Worm (Caenorhabditis elegans): ENCODE results near the gene pgph-2.

The pgph-2 gene

DNA sequence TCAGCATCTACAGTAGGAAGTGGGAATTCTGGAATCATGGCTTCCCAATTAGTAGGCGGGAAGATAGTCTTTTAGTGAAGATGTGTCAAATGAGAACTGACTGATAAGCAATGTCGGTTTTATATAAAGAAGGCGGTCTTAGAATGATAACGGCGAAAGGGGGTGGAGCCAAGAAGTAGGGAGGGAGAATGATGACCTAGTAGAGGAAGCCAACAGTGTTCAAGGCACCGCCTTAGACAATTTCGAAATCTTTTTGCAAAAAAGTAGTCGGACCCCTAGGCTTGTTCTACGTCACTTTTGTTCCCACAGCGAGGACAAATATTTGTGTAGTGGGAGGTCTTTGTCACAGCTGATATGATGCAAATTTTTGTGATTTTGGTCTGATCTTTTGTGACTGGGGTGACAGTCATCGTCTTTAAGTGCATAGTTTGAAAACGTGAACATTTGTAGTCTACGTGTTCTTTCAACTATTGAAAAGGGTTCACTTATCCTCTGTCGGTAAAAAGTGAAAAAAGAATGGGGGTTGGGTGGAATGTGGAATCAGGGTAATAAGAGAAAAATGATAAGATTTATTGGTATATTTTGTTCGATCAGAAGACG is 48.2 kb downstream of the pgph-2 start, which contains the start of gene ZC250.4:
Gene ZC250.4, minus strand, starts transcription at position 78 of the 600 bp plus-strand sequence.
- TF ChIP-seq pes-1 (GFP tag; IDR thresholded peaks at IDR 0.05): no peak
- TF ChIP-seq tbx-11 (GFP tag; IDR thresholded peaks at IDR 0.05): no peak
- no peak for TF ChIP-seq tbx-37 (GFP tag; conservative IDR thresholded peaks at IDR 0.05)
- no peak for TF ChIP-seq B0310.2 (tag; optimal IDR thresholded peaks at IDR 0.05)
- TF ChIP-seq ceh-36 (tag; optimal IDR thresholded peaks at IDR 0.05): no peak
- TF ChIP-seq hnd-1 (tag; optimal IDR thresholded peaks at IDR 0.05): no peak
- no peak for TF ChIP-seq ets-7 (tag; optimal IDR thresholded peaks at IDR 0.05)
- no peak for TF ChIP-seq hmg-4 (GFP tag; optimal IDR thresholded peaks at IDR 0.05)
- no peak for TF ChIP-seq F13C5.2 (tag; optimal IDR thresholded peaks at IDR 0.05)
- TF ChIP-seq ama-1 (optimal IDR thresholded peaks at IDR 0.05): no peak
- TF ChIP-seq ceh-13 (GFP tag; optimal IDR thresholded peaks at IDR 0.05): no peak

- TF ChIP-seq hnd-1 (tag; optimal IDR thresholded peaks at IDR 0.05) (no peak), pes-1 (GFP tag; IDR thresholded peaks at IDR 0.05) (no peak), ceh-36 (tag; optimal IDR thresholded peaks at IDR 0.05) (no peak), F13C5.2 (tag; optimal IDR thresholded peaks at IDR 0.05) (no peak), ceh-13 (GFP tag; optimal IDR thresholded peaks at IDR 0.05) (no peak), hmbx-1 (tag; optimal IDR thresholded peaks at IDR 0.05) (no peak), tbx-11 (GFP tag; IDR thresholded peaks at IDR 0.05) (no peak), B0310.2 (tag; optimal IDR thresholded peaks at IDR 0.05) (no peak), hmg-4 (GFP tag; optimal IDR thresholded peaks at IDR 0.05) (no peak), ets-7 (tag; optimal IDR thresholded peaks at IDR 0.05) (no peak), tbx-37 (GFP tag; conservative IDR thresholded peaks at IDR 0.05) (no peak), ama-1 (optimal IDR thresholded peaks at IDR 0.05) (no peak), sea-1 (GFP tag; conservative IDR thresholded peaks at IDR 0.05) (no peak)
These were observed 51.6 kb downstream of the pgph-2 start for ce11 chrV:5816470-5817061.

DNA sequence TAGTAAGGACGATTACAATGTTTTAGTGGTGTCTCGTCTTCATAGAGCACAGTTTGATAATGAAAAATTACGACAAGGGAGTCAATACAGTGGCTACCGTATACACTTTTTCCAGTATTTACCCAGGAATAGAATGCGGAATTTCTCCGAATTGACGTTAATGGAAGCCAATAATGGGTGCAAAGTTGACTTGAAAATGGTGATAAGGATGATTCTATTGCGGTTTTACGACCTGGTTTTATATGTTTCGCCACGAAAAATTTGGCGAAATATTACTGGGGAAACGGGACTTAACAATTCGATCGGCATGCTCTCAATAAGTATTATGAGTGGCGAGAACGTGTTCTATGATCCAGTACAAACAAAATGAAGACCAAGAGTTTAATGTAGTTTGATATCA is 55.0 kb downstream of the pgph-2 start:
- no peak for TF ChIP-seq scrt-1 (GFP tag; IDR thresholded peaks at IDR 0.05)

- TF ChIP-seq ceh-13 (GFP tag; optimal IDR thresholded peaks at IDR 0.05) (no peak), hnd-1 (tag; optimal IDR thresholded peaks at IDR 0.05) (no peak)
These were observed 55.5 kb downstream of the pgph-2 start for ce11 chrV:5820401-5820800.

Measured in whole organism, early embryonic.